Worm (Caenorhabditis elegans): ENCODE results near the gene srw-98.

ce11 chrV:1631148-1631547 lies 47.0 kb downstream of the srw-98 start, which contains the start of gene Y46H3D.8:
- TF ChIP-seq mab-5 (tag; optimal IDR thresholded peaks at IDR 0.05) (no peak), zip-8 (tag; optimal IDR thresholded peaks at IDR 0.05) (no peak), unc-62 (GFP tag; optimal IDR thresholded peaks at IDR 0.05) (no peak), tbx-8 (GFP tag; optimal IDR thresholded peaks at IDR 0.05) (no peak), nhr-237 (tag; optimal IDR thresholded peaks at IDR 0.05) (no peak), snpc-4 (tag; optimal IDR thresholded peaks at IDR 0.05) (no peak), ces-1 (GFP tag; optimal IDR thresholded peaks at IDR 0.05) (no peak), nhr-76 (tag; optimal IDR thresholded peaks at IDR 0.05) (no peak), blmp-1 (tag; optimal IDR thresholded peaks at IDR 0.05) (no peak), unc-120 (tag; optimal IDR thresholded peaks at IDR 0.05; ENCODE audit: poor library complexity, severe bottlenecking) (no peak)
